Worm (Caenorhabditis elegans) whole organism, late embryonic: ENCODE results near the gene F07G6.2.
"Not testable (repeated sequence)": the region's sequence is repeated elsewhere in the genome, so short reads cannot be mapped to it uniquely, and the experiment has no call there.

Source experiments
- C08G9.2 ChIP-seq: sonication (generic microtip); optimal IDR thresholded peaks from 2 replicates; lab custom pipeline; 2016; ENCODE audit warnings: mild to moderate bottlenecking, missing genetic modification characterization, moderate library complexity, missing compliant biosample characterization
- K09A11.1 ChIP-seq: sonication (generic microtip); optimal IDR thresholded peaks from 2 replicates; lab custom pipeline; 2017; ENCODE audit warnings: antibody characterized with exemption, mild to moderate bottlenecking, missing genetic modification characterization, missing compliant biosample characterization; ENCODE audit not compliant: insufficient read depth
- T23F11.4 ChIP-seq: fragments of 200-800 bp; sonication (Bioruptor generic); optimal IDR thresholded peaks from 2 replicates; lab custom pipeline; 2018; ENCODE audit warnings: mild to moderate bottlenecking, missing genetic modification characterization, missing compliant biosample characterization
- ahr-1 ChIP-seq: sonication (generic microtip); optimal IDR thresholded peaks from 2 replicates; lab custom pipeline; 2016; ENCODE audit warnings: missing genetic modification characterization, missing compliant biosample characterization
- ama-1 ChIP-seq: fragments of 150-350 bp; optimal IDR thresholded peaks from 2 replicates; lab custom pipeline; 2014
- ceh-19 ChIP-seq: fragments of 200-800 bp; sonication (Bioruptor generic); optimal IDR thresholded peaks from 2 replicates; lab custom pipeline; 2018; ENCODE audit warnings: mild to moderate bottlenecking, missing genetic modification characterization, missing compliant biosample characterization
- ceh-34 ChIP-seq: sonication (generic microtip); optimal IDR thresholded peaks from 2 replicates; lab custom pipeline; 2016; ENCODE audit warnings: mild to moderate bottlenecking, missing genetic modification characterization, missing compliant biosample characterization
- ceh-45 ChIP-seq: fragments of 200-800 bp; sonication (Bioruptor generic); IDR thresholded peaks from 2 replicates; pipeline ENCODE4 v1.3.6; 2022; ENCODE audit warnings: missing genetic modification reagents, missing genetic modification characterization, missing compliant biosample characterization
- ceh-6 ChIP-seq: fragments of 200-800 bp; sonication (Bioruptor generic); optimal IDR thresholded peaks from 2 replicates; lab custom pipeline; 2018; ENCODE audit warnings: mild to moderate bottlenecking, missing genetic modification characterization, missing compliant biosample characterization
- eyg-1 ChIP-seq: sonication (generic microtip); optimal IDR thresholded peaks from 2 replicates; lab custom pipeline; 2016; ENCODE audit warnings: missing genotype, missing genetic modification characterization, missing compliant biosample characterization
- hlh-13 ChIP-seq: fragments of 200-800 bp; sonication (Bioruptor generic); optimal IDR thresholded peaks from 2 replicates; lab custom pipeline; 2018; ENCODE audit warnings: mild to moderate bottlenecking, missing genetic modification characterization, missing compliant biosample characterization
- hlh-30 ChIP-seq: sonication (generic microtip); optimal IDR thresholded peaks from 2 replicates; lab custom pipeline; 2017; ENCODE audit warnings: antibody characterized with exemption, missing genetic modification characterization, missing compliant biosample characterization; ENCODE audit not compliant: insufficient read depth
- hlh-6 ChIP-seq: sonication (generic microtip); optimal IDR thresholded peaks from 2 replicates; lab custom pipeline; 2016; ENCODE audit warnings: missing genotype, missing genetic modification characterization, missing compliant biosample characterization
- lim-6 ChIP-seq: sonication (generic microtip); optimal IDR thresholded peaks from 2 replicates; lab custom pipeline; 2016; ENCODE audit warnings: missing genetic modification characterization, missing compliant biosample characterization
- mec-3 ChIP-seq: sonication (generic microtip); optimal IDR thresholded peaks from 2 replicates; lab custom pipeline; 2016; ENCODE audit warnings: borderline replicate concordance, missing genetic modification characterization, missing compliant biosample characterization
- nfya-1 ChIP-seq: sonication (generic microtip); optimal IDR thresholded peaks from 2 replicates; lab custom pipeline; 2017; ENCODE audit warnings: missing genetic modification characterization, mild to moderate bottlenecking, missing compliant biosample characterization, antibody characterized with exemption, moderate library complexity
- nhr-232 ChIP-seq: sonication (generic microtip); optimal IDR thresholded peaks from 2 replicates; lab custom pipeline; 2016; ENCODE audit warnings: missing genetic modification characterization, missing compliant biosample characterization
- npax-4 ChIP-seq: sonication (generic microtip); optimal IDR thresholded peaks from 2 replicates; lab custom pipeline; 2016; ENCODE audit warnings: missing genetic modification characterization, missing compliant biosample characterization
- pax-1 ChIP-seq: fragments of 150-350 bp; optimal IDR thresholded peaks from 2 replicates; lab custom pipeline; 2014; ENCODE audit warnings: missing biosample characterization, missing genetic modification characterization
- pqm-1 ChIP-seq: sonication (generic microtip); optimal IDR thresholded peaks from 2 replicates; lab custom pipeline; 2016; ENCODE audit warnings: missing genetic modification characterization, missing compliant biosample characterization
- ref-2 ChIP-seq: sonication (generic microtip); optimal IDR thresholded peaks from 2 replicates; lab custom pipeline; 2016; ENCODE audit warnings: missing genetic modification characterization, missing compliant biosample characterization
- sdc-2 ChIP-seq: sonication (generic microtip); optimal IDR thresholded peaks from 2 replicates; lab custom pipeline; 2016; ENCODE audit warnings: missing genotype, missing genetic modification characterization, missing compliant biosample characterization
- sox-2 ChIP-seq: fragments of 200-800 bp; sonication (Bioruptor generic); IDR thresholded peaks from 2 replicates; pipeline ENCODE4 v1.3.6; 2022; ENCODE audit warnings: missing genetic modification reagents, missing genetic modification characterization, missing compliant biosample characterization
- sox-4 ChIP-seq: sonication (generic microtip); optimal IDR thresholded peaks from 2 replicates; lab custom pipeline; 2017; ENCODE audit warnings: mild to moderate bottlenecking, missing genetic modification characterization, inconsistent platforms, missing compliant biosample characterization
- syd-9 ChIP-seq: sonication (generic microtip); optimal IDR thresholded peaks from 2 replicates; lab custom pipeline; 2016; ENCODE audit warnings: mild to moderate bottlenecking, missing genetic modification characterization, moderate library complexity, missing compliant biosample characterization
- tbx-7 ChIP-seq: sonication (generic microtip); optimal IDR thresholded peaks from 2 replicates; lab custom pipeline; 2016; ENCODE audit warnings: missing genotype, missing genetic modification characterization, missing compliant biosample characterization
- ttx-3 ChIP-seq: sonication (generic microtip); optimal IDR thresholded peaks from 2 replicates; lab custom pipeline; 2016; ENCODE audit warnings: missing genetic modification reagents, missing genetic modification characterization, missing compliant biosample characterization
- unc-3 ChIP-seq, 2 experiments: fragments of 200-800 bp in 1 of 2; sonication (Bioruptor generic) in 1 of 2; sonication (generic microtip) in 1 of 2; conservative IDR thresholded peaks in 1 of 2; optimal IDR thresholded peaks in 1 of 2; 2 replicates each; pipeline versions ENCODE4 v1.3.6 to Lab custom; 2016 to 2022; ENCODE audit warnings: missing compliant biosample characterization in 2 of 2, missing genetic modification characterization in 2 of 2, missing genetic modification reagents in 1 of 2
- ztf-16 ChIP-seq: sonication (generic microtip); optimal IDR thresholded peaks from 2 replicates; lab custom pipeline; 2017; ENCODE audit warnings: missing genetic modification characterization, missing compliant biosample characterization

The F07G6.2 gene

DNA sequence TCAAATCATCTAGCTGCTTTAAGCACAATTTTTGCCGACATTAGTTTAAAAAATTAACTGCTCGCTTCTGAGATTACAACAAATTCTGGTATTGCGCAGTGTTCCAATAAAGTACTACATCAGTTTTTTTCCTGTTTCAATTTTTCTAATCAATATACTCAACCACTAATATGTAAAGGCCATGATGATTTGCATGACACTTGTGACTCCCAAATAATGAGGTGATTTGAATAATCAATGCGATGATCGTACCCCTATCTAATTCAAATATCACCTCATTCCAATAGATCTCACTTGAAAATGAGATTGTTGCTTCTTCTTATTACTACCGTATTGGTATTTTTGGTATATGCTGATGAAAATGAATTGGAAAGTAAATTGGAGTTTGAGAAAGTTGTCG is at the start of gene F07G6.2:
F07G6.2 (plus strand) TSS at position 301 of the 400 bp plus-strand sequence.
- TF ChIP-seq K09A11.1 (tag; lab: Kevin White, UChicago) (no peak), sox-2 (GFP tag; lab: Robert Waterston, UW) (no peak), ttx-3 (tag; lab: Kevin White, UChicago) (no peak), ref-2 (tag; lab: Kevin White, UChicago) (no peak)

DNA sequence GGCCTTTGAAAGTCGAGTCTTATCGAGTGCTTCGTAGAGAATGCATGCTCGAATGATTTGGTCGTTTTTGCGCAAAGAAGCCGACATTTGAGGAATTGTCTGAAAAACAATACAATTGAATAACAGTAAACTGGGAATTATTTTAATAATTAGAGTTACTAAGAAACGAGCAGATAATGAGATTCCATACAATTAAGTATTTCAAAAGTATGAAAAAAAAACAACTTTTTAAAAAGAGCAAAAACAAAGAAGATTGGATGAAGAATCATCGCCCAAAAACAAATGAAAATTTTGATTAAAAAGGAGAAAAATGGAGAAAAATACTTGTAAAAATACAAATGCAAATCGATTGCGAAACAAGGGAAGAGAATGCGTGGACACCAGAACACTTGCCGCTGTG is 49.1 kb upstream of the F07G6.2 start, which contains the start of gene fbxa-170:
fbxa-170 (minus strand) TSS at position 101 of the 400 bp plus-strand sequence.
- no peak for TF ChIP-seq nhr-232 (tag; lab: Kevin White, UChicago)
- TF ChIP-seq hlh-30 (tag; lab: Kevin White, UChicago): no peak
- no peak for TF ChIP-seq npax-4
- no peak for TF ChIP-seq syd-9 (tag; lab: Kevin White, UChicago)
- no peak for TF ChIP-seq ceh-19
- no peak for TF ChIP-seq nfya-1 (tag; lab: Kevin White, UChicago)
- TF ChIP-seq ceh-45: no peak
- TF ChIP-seq ztf-16 (tag; lab: Kevin White, UChicago): no peak
- no peak for TF ChIP-seq eyg-1 (tag; lab: Kevin White, UChicago)
- no peak for TF ChIP-seq ahr-1 (tag; lab: Kevin White, UChicago)
- TF ChIP-seq hlh-13 (GFP tag; lab: Kevin White, UChicago): no peak
- no peak for TF ChIP-seq tbx-7
- no peak for TF ChIP-seq mec-3 (tag; lab: Kevin White, UChicago)
- no peak for TF ChIP-seq lim-6 (tag; lab: Kevin White, UChicago)
- no peak for TF ChIP-seq pax-1 (tag; lab: Kevin White, UChicago)

ce11 chrX:1682558-1682957 is 44.6 kb upstream of the F07G6.2 start, which contains the start of gene meg-4:
Gene meg-4, plus strand, starts transcription at chrX:1682954.
- TF ChIP-seq T23F11.4 (GFP tag; lab: Kevin White, UChicago): no peak
- TF ChIP-seq sdc-2 (tag; lab: Kevin White, UChicago): peak; percentile 84

- not testable (repeated sequence) for TF ChIP-seq hlh-13 (GFP tag; lab: Kevin White, UChicago); ztf-16 (tag; lab: Kevin White, UChicago); ceh-34 (tag; lab: Kevin White, UChicago)
Measured at ce11 chrX:1687079-1687478, 40.1 kb upstream of the F07G6.2 start, which contains the start of gene C36C9.11. Gene C36C9.11, plus strand, starts transcription at chrX:1687379.

DNA sequence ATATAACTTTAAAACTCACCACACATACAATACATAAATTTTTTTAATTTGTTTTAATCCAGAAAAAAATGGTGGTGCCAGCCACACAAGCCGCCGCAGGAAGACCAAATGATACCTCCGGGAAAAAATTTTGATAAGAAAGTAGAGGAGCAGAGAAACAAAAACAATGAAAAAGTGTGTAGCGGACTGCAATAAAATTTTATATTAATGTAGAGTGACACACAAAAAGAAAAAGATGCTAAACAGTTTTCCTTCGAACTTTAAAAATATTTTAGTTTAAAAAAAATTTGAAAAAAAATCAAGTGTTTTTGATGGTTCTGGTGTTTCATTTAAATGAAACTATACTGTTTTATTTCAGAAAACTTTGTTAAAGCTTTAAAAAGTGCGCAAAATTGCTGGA is 37.2 kb upstream of the F07G6.2 start, which contains the start of gene C36C9.12:
C36C9.12 (minus strand) TSS at position 101 of the 400 bp plus-strand sequence.
- not testable (repeated sequence) for TF ChIP-seq sox-4; ama-1 (lab: Kevin White, UChicago); ahr-1 (tag; lab: Kevin White, UChicago)

- not testable (repeated sequence) for TF ChIP-seq ceh-6 (GFP tag; lab: Kevin White, UChicago); C08G9.2 (tag; lab: Kevin White, UChicago); unc-3 (GFP tag; conservative IDR thresholded peaks at IDR 0.05; lab: Robert Waterston, UW); unc-3 (tag; optimal IDR thresholded peaks at IDR 0.05; lab: Kevin White, UChicago)
- TF ChIP-seq, all 69 proteins: peak for 0; not testable (repeated sequence) for 69
Measured at ce11 chrX:1690894-1691293, 36.3 kb upstream of the F07G6.2 start, which contains the start of gene C36C9.6. Gene C36C9.6, minus strand, starts transcription at chrX:1690994.

DNA sequence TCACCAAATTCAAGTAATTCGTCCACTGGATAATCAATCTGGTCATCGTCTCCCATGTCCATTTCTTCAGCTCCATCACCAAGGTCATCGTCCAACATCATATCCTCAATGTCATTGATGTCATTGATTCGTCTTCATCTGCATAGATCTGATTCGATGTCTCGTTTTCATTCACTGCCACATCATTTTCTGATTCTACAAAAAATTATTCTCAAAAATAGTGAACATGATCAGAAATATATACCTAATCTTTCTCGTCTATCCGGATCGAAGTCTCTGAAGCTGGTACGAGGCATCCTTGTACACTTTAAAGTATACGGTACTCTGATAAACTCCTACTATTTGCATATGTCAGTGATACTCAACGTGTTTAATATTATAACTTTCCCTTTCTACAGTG is 30.3 kb upstream of the F07G6.2 start, which contains the start of gene C36C9.4:
C36C9.4 (minus strand) TSS at position 101 of the 400 bp plus-strand sequence.
- not testable (repeated sequence) for TF ChIP-seq hlh-6, lim-6, pqm-1 (tag; lab: Kevin White, UChicago)
